Worm (Caenorhabditis elegans): ENCODE measurements around the gene F07E5.5.
"Not testable (repeated sequence)": the region's sequence is repeated elsewhere in the genome, so short reads cannot be mapped to it uniquely, and the experiment has no call there.

F07E5.5 gene

ce11 chrII:2067451-2068021, 8.7 kb upstream of the F07E5.5 start, which contains the start of gene F07E5.12:
TSS of gene F07E5.12 (plus strand) at chrII:2067971.
- TF ChIP-seq eor-1, fkh-2, unc-39 (tag; optimal IDR thresholded peaks at IDR 0.05): not testable (repeated sequence)

- TF ChIP-seq elt-2 (tag; optimal IDR thresholded peaks at IDR 0.05) (no peak), nhr-12 (tag; optimal IDR thresholded peaks at IDR 0.05) (no peak), zag-1 (tag; optimal IDR thresholded peaks at IDR 0.05) (no peak), lsy-12 (tag; optimal IDR thresholded peaks at IDR 0.05) (no peak), sea-2 (GFP tag; optimal IDR thresholded peaks at IDR 0.05) (no peak), eor-1 (tag; optimal IDR thresholded peaks at IDR 0.05) (no peak), nhr-76 (tag; optimal IDR thresholded peaks at IDR 0.05) (no peak), mdl-1 (tag; optimal IDR thresholded peaks at IDR 0.05) (no peak), ceh-9 (tag; optimal IDR thresholded peaks at IDR 0.05) (no peak), nhr-237 (tag; optimal IDR thresholded peaks at IDR 0.05) (no peak), unc-62 (GFP tag; optimal IDR thresholded peaks at IDR 0.05) (no peak)
These were observed 5.6 kb upstream of the F07E5.5 start, which contains the start of gene fbxb-6 for ce11 chrII:2064497-2064896. TSS of gene fbxb-6 (plus strand) at chrII:2064797.

- TF ChIP-seq unc-39 (tag; optimal IDR thresholded peaks at IDR 0.05): no peak
- TF ChIP-seq tbx-2 (tag; optimal IDR thresholded peaks at IDR 0.05): no peak
- TF ChIP-seq jun-1 (tag; optimal IDR thresholded peaks at IDR 0.05): no peak
- TF ChIP-seq zag-1 (tag; optimal IDR thresholded peaks at IDR 0.05): no peak
- TF ChIP-seq egl-5 (tag; optimal IDR thresholded peaks at IDR 0.05): no peak
- TF ChIP-seq nhr-237 (tag; optimal IDR thresholded peaks at IDR 0.05): no peak
- TF ChIP-seq nhr-11 (tag; optimal IDR thresholded peaks at IDR 0.05): no peak
These were observed 5.1 kb upstream of the F07E5.5 start, which contains the start of gene F07E5.13 for ce11 chrII:2063989-2064388. TSS of gene F07E5.13 (minus strand) at chrII:2064089.

ce11 chrII:2051372-2051771, 7.5 kb downstream of the F07E5.5 start, which contains the start of gene fbxb-35:
TSS of gene fbxb-35 (plus strand) at chrII:2051672.
- TF ChIP-seq ztf-4 (tag; optimal IDR thresholded peaks at IDR 0.05) (no peak), ama-1 (optimal IDR thresholded peaks at IDR 0.05) (no peak), pha-4 (tag; optimal IDR thresholded peaks at IDR 0.05) (no peak), nhr-77 (tag; optimal IDR thresholded peaks at IDR 0.05) (no peak), pqm-1 (tag; optimal IDR thresholded peaks at IDR 0.05) (no peak), aly-2 (tag; optimal IDR thresholded peaks at IDR 0.05) (no peak), snpc-4 (tag; optimal IDR thresholded peaks at IDR 0.05) (no peak), ceh-28 (tag; optimal IDR thresholded peaks at IDR 0.05) (no peak), elt-1 (tag; optimal IDR thresholded peaks at IDR 0.05) (no peak), nhr-12 (tag; optimal IDR thresholded peaks at IDR 0.05) (no peak), mml-1 (tag; optimal IDR thresholded peaks at IDR 0.05) (no peak), daf-12 (tag; optimal IDR thresholded peaks at IDR 0.05) (no peak), nfya-1 (tag; optimal IDR thresholded peaks at IDR 0.05; ENCODE audit: insufficient read depth) (no peak), hmg-11 (tag; optimal IDR thresholded peaks at IDR 0.05) (no peak)

- TF ChIP-seq ceh-28, elt-1, egl-27 (tag; optimal IDR thresholded peaks at IDR 0.05): not testable (repeated sequence)
These were observed 12.3 kb downstream of the F07E5.5 start, which contains the start of gene math-1 for ce11 chrII:2046556-2046955. TSS of gene math-1 (minus strand) at chrII:2046656.

ce11 chrII:2045505-2045904, 13.4 kb downstream of the F07E5.5 start, which contains the start of gene bath-24:
TSS of gene bath-24 (minus strand) at chrII:2045605.
- TF ChIP-seq ceh-82 (tag; optimal IDR thresholded peaks at IDR 0.05) (no peak), nfya-1 (tag; optimal IDR thresholded peaks at IDR 0.05; ENCODE audit: insufficient read depth) (no peak), zag-1 (tag; optimal IDR thresholded peaks at IDR 0.05) (no peak), jun-1 (tag; optimal IDR thresholded peaks at IDR 0.05) (no peak), pqm-1 (tag; optimal IDR thresholded peaks at IDR 0.05) (no peak), unc-62 (GFP tag; optimal IDR thresholded peaks at IDR 0.05) (no peak), skn-1 (tag; optimal IDR thresholded peaks at IDR 0.05) (no peak), ama-1 (optimal IDR thresholded peaks at IDR 0.05) (no peak), ZK546.5 (tag; optimal IDR thresholded peaks at IDR 0.05) (no peak), nhr-43 (tag; optimal IDR thresholded peaks at IDR 0.05; ENCODE audit: poor library complexity, severe bottlenecking) (no peak), nhr-237 (tag; optimal IDR thresholded peaks at IDR 0.05) (no peak), fkh-10 (GFP tag; optimal IDR thresholded peaks at IDR 0.05) (no peak), nhr-28 (tag; optimal IDR thresholded peaks at IDR 0.05) (no peak), R02D3.7 (tag; optimal IDR thresholded peaks at IDR 0.05) (no peak), fos-1 (tag; optimal IDR thresholded peaks at IDR 0.05) (no peak), ztf-11 (tag; optimal IDR thresholded peaks at IDR 0.05) (no peak), egl-5 (tag; optimal IDR thresholded peaks at IDR 0.05) (no peak)

Data from whole organism, L3 larva.